Worm (Caenorhabditis elegans) whole organism, L1 larva: ENCODE data around the gene F40E10.5.
A peak's percentile ranks its signal among the peaks of the same experiment; 100 is the strongest.

Source experiments
- ceh-82 ChIP-seq, 3 experiments: fragments of 150-350 bp in 1 of 3; sonication (generic microtip) in 2 of 3; optimal IDR thresholded peaks; 2 replicates each; lab custom pipeline; 2014 to 2017; ENCODE audit warnings: missing biosample characterization in 3 of 3, missing genetic modification characterization in 3 of 3
- elt-2 ChIP-seq: sonication (generic microtip); optimal IDR thresholded peaks from 2 replicates; lab custom pipeline; 2016; ENCODE audit warnings: missing genetic modification characterization, mild to moderate bottlenecking, inconsistent platforms, missing compliant biosample characterization, missing genetic modification reagents
- fkh-10 ChIP-seq: sonication (generic microtip); optimal IDR thresholded peaks from 2 replicates; lab custom pipeline; 2017; ENCODE audit warnings: missing biosample characterization, missing genetic modification reagents, missing genetic modification characterization
- fos-1 ChIP-seq: fragments of 150-350 bp; optimal IDR thresholded peaks from 2 replicates; lab custom pipeline; 2014; ENCODE audit warnings: missing biosample characterization, missing genetic modification characterization
- nhr-12 ChIP-seq: sonication (generic microtip); optimal IDR thresholded peaks from 2 replicates; lab custom pipeline; 2017; ENCODE audit warnings: missing biosample characterization, missing genetic modification characterization
- nhr-77 ChIP-seq: fragments of 150-350 bp; optimal IDR thresholded peaks from 2 replicates; lab custom pipeline; 2014; ENCODE audit warnings: missing biosample characterization, missing genetic modification characterization
- skn-1 ChIP-seq: fragments of 150-350 bp; optimal IDR thresholded peaks from 2 replicates; lab custom pipeline; 2014; ENCODE audit warnings: missing biosample characterization, missing genetic modification characterization
- snpc-4 ChIP-seq: fragments of 150-350 bp; optimal IDR thresholded peaks from 2 replicates; lab custom pipeline; 2014; ENCODE audit warnings: missing biosample characterization, missing genetic modification characterization
- swsn-7 ChIP-seq: sonication (generic microtip); optimal IDR thresholded peaks from 2 replicates; lab custom pipeline; 2016; ENCODE audit warnings: missing genetic modification characterization, missing compliant biosample characterization

- TF ChIP-seq nhr-12 (tag; lab: Kevin White, UChicago) (no peak), nhr-77 (tag; lab: Kevin White, UChicago) (no peak), elt-2 (tag; lab: Kevin White, UChicago) (no peak), swsn-7 (no peak), snpc-4 (tag; lab: Kevin White, UChicago) (peak; percentile 65), ceh-82 (tag; optimal IDR thresholded peaks at IDR 0.05; lab: Kevin White, UChicago) (no peak), fos-1 (tag; lab: Kevin White, UChicago) (no peak), fkh-10 (GFP tag; lab: Kevin White, UChicago) (no peak), skn-1 (tag; lab: Kevin White, UChicago) (no peak)
Observed at ce11 chrX:14661918-14662317, 39.7 kb upstream of the F40E10.5 start.
